Worm (Caenorhabditis elegans) whole organism, young adult: Measurements from ENCODE around the gene ZK688.1.

Source experiments
- F23B12.7 ChIP-seq: sonication (generic microtip); optimal IDR thresholded peaks from 2 replicates; lab custom pipeline; 2017; ENCODE audit warnings: missing genetic modification characterization, mild to moderate bottlenecking, missing compliant biosample characterization, antibody characterized with exemption, moderate library complexity; ENCODE audit not compliant: insufficient read depth
- attf-3 ChIP-seq: fragments of 200-800 bp; sonication (Bioruptor generic); conservative IDR thresholded peaks from 2 replicates; pipeline ENCODE4 v1.3.6; 2022; ENCODE audit warnings: missing genetic modification reagents, missing genetic modification characterization, missing compliant biosample characterization
- dpff-1 ChIP-seq: sonication (generic microtip); optimal IDR thresholded peaks from 2 replicates; lab custom pipeline; 2017; ENCODE audit warnings: mild to moderate bottlenecking, missing genetic modification characterization, missing compliant biosample characterization
- hlh-12 ChIP-seq: sonication (generic microtip); optimal IDR thresholded peaks from 2 replicates; lab custom pipeline; 2016; ENCODE audit warnings: missing genetic modification characterization, missing compliant biosample characterization
- lin-35 ChIP-seq, 3 experiments: fragments of 150-350 bp in 2 of 3; sonication (generic microtip) in 1 of 3; optimal IDR thresholded peaks; 2 replicates each; lab custom pipeline; 2014 to 2018; ENCODE audit warnings: missing biosample characterization in 3 of 3, missing genetic modification characterization in 3 of 3, missing genetic modification reagents in 3 of 3
- mes-4 ChIP-seq: sonication (generic microtip); optimal IDR thresholded peaks from 2 replicates; lab custom pipeline; 2016; ENCODE audit warnings: missing genotype, missing genetic modification characterization, missing compliant biosample characterization
- nfyb-1 ChIP-seq: fragments of 200-800 bp; sonication (Bioruptor generic); IDR thresholded peaks from 2 replicates; pipeline ENCODE4 v1.3.6; 2022; ENCODE audit warnings: missing genetic modification reagents, missing genetic modification characterization, missing compliant biosample characterization
- repo-1 ChIP-seq: sonication (generic microtip); optimal IDR thresholded peaks from 2 replicates; lab custom pipeline; 2017; ENCODE audit warnings: mild to moderate bottlenecking, missing genetic modification characterization, missing compliant biosample characterization
- snpc-4 ChIP-seq, 5 experiments: fragments of 150-350 bp in 1 of 5; sonication (generic microtip) in 4 of 5; optimal IDR thresholded peaks; 2 replicates each; lab custom pipeline; 2014 to 2018; ENCODE audit warnings: missing genetic modification characterization in 5 of 5, missing biosample characterization in 3 of 5, antibody characterized with exemption in 2 of 5, mild to moderate bottlenecking in 2 of 5, missing compliant biosample characterization in 2 of 5, missing genotype in 2 of 5, moderate library complexity in 2 of 5, missing genetic modification reagents in 1 of 5
- unc-62 ChIP-seq: fragments of 150-350 bp; optimal IDR thresholded peaks from 2 replicates; lab custom pipeline; 2014; ENCODE audit warnings: missing biosample characterization, missing genetic modification reagents, missing genetic modification characterization
- ztf-18 ChIP-seq: sonication (generic microtip); optimal IDR thresholded peaks from 2 replicates; lab custom pipeline; 2016; ENCODE audit warnings: missing genotype, mild to moderate bottlenecking, missing genetic modification characterization, missing compliant biosample characterization

DNA sequence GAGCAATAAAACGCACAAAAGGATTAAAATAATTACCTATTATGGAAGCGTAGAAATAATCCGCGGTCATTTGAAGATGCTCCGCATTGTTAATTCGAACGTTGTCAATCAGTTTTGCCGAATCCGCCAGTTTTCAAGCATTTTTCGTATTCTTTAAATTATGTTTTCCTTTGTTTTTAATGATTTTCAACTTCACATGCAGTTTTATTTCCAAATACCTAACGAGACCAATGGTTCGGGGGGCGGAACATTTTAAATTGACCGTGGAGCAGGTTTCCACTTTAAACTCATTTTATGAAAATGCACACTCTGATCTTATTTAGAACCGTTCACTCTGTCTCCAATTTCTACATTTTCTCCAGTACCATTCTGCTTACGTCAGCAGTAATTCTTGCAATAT lies 14.6 kb upstream of the ZK688.1 start, which contains the start of gene ZK688.4:
- TF ChIP-seq mes-4 (tag; lab: Kevin White, UChicago) (no peak), repo-1 (no peak), F23B12.7 (tag; lab: Kevin White, UChicago) (no peak), snpc-4 (GFP tag; optimal IDR thresholded peaks at IDR 0.05; lab: Kevin White, UChicago) (no peak), snpc-4 (tag; optimal IDR thresholded peaks at IDR 0.05; lab: Kevin White, UChicago) (no peak), attf-3 (no peak), ztf-18 (tag; lab: Kevin White, UChicago) (no peak), unc-62 (no peak), nfyb-1 (GFP tag; lab: Robert Waterston, UW) (no peak), lin-35 (GFP tag; optimal IDR thresholded peaks at IDR 0.05; lab: Kevin White, UChicago) (no peak), hlh-12 (tag; lab: Kevin White, UChicago) (no peak), dpff-1 (tag; lab: Kevin White, UChicago) (no peak)
